Worm (Caenorhabditis elegans) whole organism, L4 larva: ENCODE measurements around the gene Y39A1A.18.

Experiments used
- D1046.2 ChIP-seq: fragments of 200-800 bp; sonication (Bioruptor generic); IDR thresholded peaks from 2 replicates; pipeline ENCODE4 v1.3.6; 2022; ENCODE audit warnings: missing genetic modification characterization, missing compliant biosample characterization
- F49E8.2 ChIP-seq: sonication (generic microtip); optimal IDR thresholded peaks from 2 replicates; lab custom pipeline; 2016; ENCODE audit warnings: missing compliant biosample characterization, mild to moderate bottlenecking, missing genetic modification characterization, borderline replicate concordance
- T26A8.4 ChIP-seq: fragments of 200-800 bp; sonication (Bioruptor generic); IDR thresholded peaks from 2 replicates; pipeline ENCODE4 v1.3.6; 2022; ENCODE audit warnings: missing genetic modification characterization, missing compliant biosample characterization
- Y5F2A.4 ChIP-seq: fragments of 200-800 bp; sonication (Bioruptor generic); optimal IDR thresholded peaks from 2 replicates; lab custom pipeline; 2018; ENCODE audit warnings: mild to moderate bottlenecking, missing genetic modification characterization, missing compliant biosample characterization
- Y75B8A.6 ChIP-seq: fragments of 200-800 bp; sonication (Bioruptor generic); IDR thresholded peaks from 2 replicates; pipeline ENCODE4 v1.3.6; 2022; ENCODE audit warnings: missing genetic modification reagents, missing genetic modification characterization, missing compliant biosample characterization
- aha-1 ChIP-seq: fragments of 150-350 bp; peaks from one replicate; lab custom pipeline; 2014; ENCODE audit warnings: missing biosample characterization, missing genetic modification characterization
- ceh-82 ChIP-seq: sonication (generic microtip); optimal IDR thresholded peaks from 2 replicates; lab custom pipeline; 2017; ENCODE audit warnings: missing biosample characterization, missing genetic modification characterization
- cey-2 ChIP-seq: sonication (generic microtip); optimal IDR thresholded peaks from 3 replicates; lab custom pipeline; 2017; ENCODE audit warnings: missing genetic modification characterization, mild to moderate bottlenecking, missing compliant biosample characterization, antibody characterized with exemption, borderline replicate concordance; ENCODE audit not compliant: insufficient read depth
- ctbp-1 ChIP-seq: fragments of 200-800 bp; sonication (Bioruptor generic); IDR thresholded peaks from 2 replicates; pipeline ENCODE4 v1.3.6; 2022; ENCODE audit warnings: missing genetic modification reagents, missing genetic modification characterization, missing compliant biosample characterization
- daf-16 ChIP-seq, 3 experiments: sonication (generic microtip); optimal IDR thresholded peaks; 2 replicates each; lab custom pipeline; 2016 to 2017; ENCODE audit warnings: missing genetic modification characterization in 3 of 3, missing genetic modification reagents in 3 of 3, mild to moderate bottlenecking in 2 of 3, missing compliant biosample characterization in 2 of 3, missing biosample characterization in 1 of 3, moderate library complexity in 1 of 3
- egl-27 ChIP-seq: sonication (generic microtip); optimal IDR thresholded peaks from 3 replicates; lab custom pipeline; 2017; ENCODE audit warnings: missing biosample characterization, missing genetic modification reagents, missing genetic modification characterization
- egl-43 ChIP-seq: fragments of 200-800 bp; sonication (Bioruptor generic); IDR thresholded peaks from 2 replicates; pipeline ENCODE4 v1.3.6; 2022; ENCODE audit warnings: missing genetic modification reagents, missing genetic modification characterization, missing compliant biosample characterization
- fos-1 ChIP-seq: fragments of 150-350 bp; optimal IDR thresholded peaks from 2 replicates; lab custom pipeline; 2014; ENCODE audit warnings: missing biosample characterization, missing genetic modification characterization
- gei-8 ChIP-seq: fragments of 200-800 bp; sonication (Bioruptor generic); optimal IDR thresholded peaks from 2 replicates; lab custom pipeline; 2018; ENCODE audit warnings: mild to moderate bottlenecking, missing genetic modification characterization, missing compliant biosample characterization
- hif-1 ChIP-seq, 2 experiments: sonication (generic microtip); optimal IDR thresholded peaks; 2 replicates each; lab custom pipeline; 2016 to 2017; ENCODE audit warnings: missing compliant biosample characterization in 2 of 2, missing genetic modification characterization in 2 of 2, missing genetic modification reagents in 2 of 2, missing genotype in 2 of 2, mild to moderate bottlenecking in 1 of 2
- hlh-30 ChIP-seq: sonication (generic microtip); optimal IDR thresholded peaks from 2 replicates; lab custom pipeline; 2017; ENCODE audit warnings: antibody characterized with exemption, mild to moderate bottlenecking, missing genetic modification characterization, missing compliant biosample characterization; ENCODE audit not compliant: insufficient read depth
- hmg-1.1 ChIP-seq: fragments of 200-800 bp; sonication (Bioruptor generic); IDR thresholded peaks from 2 replicates; pipeline ENCODE4 v1.3.6; 2022; ENCODE audit warnings: missing genetic modification reagents, missing genetic modification characterization, missing compliant biosample characterization
- lim-7 ChIP-seq: fragments of 200-800 bp; sonication (Bioruptor generic); IDR thresholded peaks from 2 replicates; pipeline ENCODE4 v1.3.6; 2022; ENCODE audit warnings: missing genetic modification characterization, missing compliant biosample characterization
- lin-15B ChIP-seq: fragments of 150-350 bp; sonication (generic microtip); optimal IDR thresholded peaks from 3 replicates; lab custom pipeline; 2014; ENCODE audit warnings: missing biosample characterization, missing genetic modification characterization
- lin-38 ChIP-seq: fragments of 200-800 bp; sonication (Bioruptor generic); IDR thresholded peaks from 2 replicates; pipeline ENCODE4 v1.3.6; 2022; ENCODE audit warnings: missing genetic modification reagents, missing genetic modification characterization, missing compliant biosample characterization
- lin-39 ChIP-seq: fragments of 150-350 bp; optimal IDR thresholded peaks from 2 replicates; lab custom pipeline; 2014; ENCODE audit warnings: missing biosample characterization, missing genetic modification reagents, missing genetic modification characterization
- lir-3 ChIP-seq: sonication (generic microtip); optimal IDR thresholded peaks from 2 replicates; lab custom pipeline; 2016; ENCODE audit warnings: mild to moderate bottlenecking, missing genetic modification characterization, missing compliant biosample characterization
- lsy-2 ChIP-seq, 2 experiments: fragments of 150-350 bp in 1 of 2; sonication (generic microtip) in 1 of 2; optimal IDR thresholded peaks; 2 replicates each; lab custom pipeline; 2014 to 2017; ENCODE audit warnings: missing biosample characterization in 2 of 2, missing genetic modification characterization in 2 of 2
- madf-5 ChIP-seq, 2 experiments: fragments of 200-800 bp; sonication (Bioruptor generic); IDR thresholded peaks; 2 replicates each; pipeline ENCODE4 v1.3.6; 2022; ENCODE audit warnings: missing compliant biosample characterization in 2 of 2, missing genetic modification characterization in 2 of 2
- mdt-29 ChIP-seq: fragments of 200-800 bp; sonication (Bioruptor generic); IDR thresholded peaks from 2 replicates; pipeline ENCODE4 v1.3.6; 2022; ENCODE audit warnings: missing genetic modification reagents, missing genetic modification characterization, missing compliant biosample characterization
- mep-1 ChIP-seq: fragments of 150-350 bp; sonication (generic microtip); optimal IDR thresholded peaks from 3 replicates; lab custom pipeline; 2014; ENCODE audit warnings: missing biosample characterization, missing genetic modification characterization
- nhr-111 ChIP-seq: fragments of 200-800 bp; sonication (Bioruptor generic); optimal IDR thresholded peaks from 2 replicates; lab custom pipeline; 2018; ENCODE audit warnings: mild to moderate bottlenecking, missing genetic modification characterization, missing compliant biosample characterization
- nhr-25 ChIP-seq: sonication (generic microtip); optimal IDR thresholded peaks from 2 replicates; lab custom pipeline; 2017; ENCODE audit warnings: missing genetic modification characterization, mild to moderate bottlenecking, missing compliant biosample characterization, antibody characterized with exemption, moderate library complexity, borderline replicate concordance; ENCODE audit not compliant: insufficient read depth
- pha-4 ChIP-seq, 2 experiments: fragments of 150-350 bp in 1 of 2; fragments of 200-800 bp in 1 of 2; sonication (Bioruptor generic) in 1 of 2; IDR thresholded peaks in 1 of 2; optimal IDR thresholded peaks in 1 of 2; 2 replicates each; pipeline versions ENCODE4 v1.3.6 to Lab custom; 2014 to 2022; ENCODE audit warnings: missing genetic modification characterization in 2 of 2, missing genetic modification reagents in 2 of 2, missing biosample characterization in 1 of 2, missing compliant biosample characterization in 1 of 2
- php-3 ChIP-seq: fragments of 200-800 bp; sonication (Bioruptor generic); IDR thresholded peaks from 2 replicates; pipeline ENCODE4 v1.3.6; 2022; ENCODE audit warnings: missing genetic modification reagents, missing genetic modification characterization, missing compliant biosample characterization
- sdz-12 ChIP-seq: fragments of 200-800 bp; sonication (Bioruptor generic); optimal IDR thresholded peaks from 2 replicates; lab custom pipeline; 2018; ENCODE audit warnings: mild to moderate bottlenecking, missing genetic modification characterization, missing compliant biosample characterization
- set-16 ChIP-seq: fragments of 200-800 bp; sonication (Bioruptor generic); IDR thresholded peaks from 2 replicates; pipeline ENCODE4 v1.3.6; 2022; ENCODE audit warnings: missing genetic modification reagents, missing genetic modification characterization, missing compliant biosample characterization
- skn-1 ChIP-seq: fragments of 150-350 bp; optimal IDR thresholded peaks from 2 replicates; lab custom pipeline; 2014; ENCODE audit warnings: missing biosample characterization, missing genetic modification characterization
- snpc-1.2 ChIP-seq: fragments of 200-800 bp; sonication (Bioruptor generic); IDR thresholded peaks from 2 replicates; pipeline ENCODE4 v1.3.6; 2022; ENCODE audit warnings: missing genetic modification reagents, missing genetic modification characterization, missing compliant biosample characterization
- snpc-4 ChIP-seq: fragments of 150-350 bp; optimal IDR thresholded peaks from 2 replicates; lab custom pipeline; 2014; ENCODE audit warnings: missing biosample characterization, missing genetic modification characterization
- tra-1 ChIP-seq: fragments of 200-800 bp; sonication (Bioruptor generic); IDR thresholded peaks from 2 replicates; pipeline ENCODE4 v1.3.6; 2022; ENCODE audit warnings: missing genetic modification reagents, missing genetic modification characterization, missing compliant biosample characterization
- unc-62 ChIP-seq, 3 experiments: fragments of 150-350 bp in 1 of 3; sonication (generic microtip); optimal IDR thresholded peaks in 2 of 3; peaks in 1 of 3; 1 replicate in 1 of 3; 2 replicates in 2 of 3; lab custom pipeline; 2014 to 2017; ENCODE audit warnings: missing biosample characterization in 3 of 3, missing genetic modification characterization in 3 of 3, missing genetic modification reagents in 3 of 3, missing genotype in 1 of 3
- vab-7 ChIP-seq: fragments of 200-800 bp; sonication (Bioruptor generic); IDR thresholded peaks from 2 replicates; pipeline ENCODE4 v1.3.6; 2022; ENCODE audit warnings: missing genetic modification reagents, missing genetic modification characterization, missing compliant biosample characterization
- zip-2 ChIP-seq: fragments of 150-350 bp; optimal IDR thresholded peaks from 2 replicates; lab custom pipeline; 2014; ENCODE audit warnings: missing biosample characterization, missing genetic modification characterization

Gene Y39A1A.18

DNA sequence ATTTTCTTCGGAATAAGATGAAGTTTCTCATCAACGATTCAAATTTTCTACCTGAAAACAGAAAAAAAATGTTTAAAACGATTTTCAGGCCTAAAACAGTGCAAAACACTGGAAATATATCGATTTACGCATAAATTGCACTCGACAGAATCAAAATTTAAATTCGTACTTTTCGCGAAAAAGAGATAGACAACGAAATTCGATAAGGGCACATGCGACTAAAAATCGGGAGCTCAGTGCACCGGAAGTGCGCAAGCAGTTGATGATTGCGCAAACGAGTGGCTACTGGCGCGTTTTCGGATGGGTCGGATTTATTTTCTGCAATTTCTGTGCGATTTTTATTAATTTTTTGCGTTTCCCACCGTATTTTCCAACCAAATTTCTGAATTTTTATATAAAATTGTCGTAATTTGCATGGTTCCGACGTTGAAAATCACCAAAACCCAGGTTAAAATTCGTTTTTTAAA lies 12.7 kb upstream of the Y39A1A.18 start, which contains the start of the genes Y39A1A.21 and Y39A1A.22 (continued):
- TF ChIP-seq hif-1 (tag; optimal IDR thresholded peaks at IDR 0.05; lab: Kevin White, UChicago), result peak in 1 of 2 experiments; percentile 60
- TF ChIP-seq pha-4 (GFP tag; IDR thresholded peaks at IDR 0.05; lab: Robert Waterston, UW), result 0 out of 2 replicates have a peak, but pooled peaks have one; percentile 45
- TF ChIP-seq pha-4 (tag; optimal IDR thresholded peaks at IDR 0.05; lab: Kevin White, UChicago), result no peak

DNA sequence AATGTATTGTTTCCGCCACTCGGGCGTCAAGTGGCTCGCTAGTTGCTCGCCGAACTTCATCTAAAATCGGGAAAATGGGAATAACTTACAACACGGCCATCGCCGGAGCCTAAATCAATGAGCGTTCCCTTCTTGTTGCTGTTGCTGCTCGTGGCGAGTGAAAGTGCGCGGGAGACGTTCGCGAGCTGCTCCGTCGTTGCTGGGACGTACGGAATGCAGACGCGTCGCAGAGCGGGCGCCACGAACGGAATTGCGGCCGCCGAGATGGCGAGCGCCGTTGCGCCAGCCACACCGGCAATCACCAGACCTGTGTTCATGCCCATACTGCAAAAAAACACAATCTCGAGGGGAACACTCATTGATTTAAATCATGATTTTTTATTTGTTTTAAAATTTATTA lies 12.2 kb upstream of the Y39A1A.18 start:
- no peak for TF ChIP-seq madf-5 (GFP tag; IDR thresholded peaks at IDR 0.05; lab: Robert Waterston, UW)
- TF ChIP-seq vab-7, result no peak
- peak; percentile 24; the same call in 1 of the 2 replicates for TF ChIP-seq lim-7 (GFP tag; lab: Robert Waterston, UW)
- no peak for TF ChIP-seq mdt-29 (GFP tag; lab: Robert Waterston, UW)
- no peak for TF ChIP-seq nhr-111 (GFP tag; lab: Kevin White, UChicago)
- TF ChIP-seq cey-2 (tag; lab: Kevin White, UChicago), result no peak
- no peak for TF ChIP-seq ceh-82 (tag; lab: Kevin White, UChicago)
- TF ChIP-seq aha-1 (tag; lab: Kevin White, UChicago), result no peak
- no peak for TF ChIP-seq lir-3
- no peak for TF ChIP-seq lsy-2 (tag; optimal IDR thresholded peaks at IDR 0.05; lab: Kevin White, UChicago)
- TF ChIP-seq lin-39 (tag; lab: Kevin White, UChicago), result no peak
- TF ChIP-seq T26A8.4 (GFP tag; lab: Robert Waterston, UW), result no peak
- 0 out of 2 replicates have a peak, but pooled peaks have one; percentile 14 for TF ChIP-seq php-3
- TF ChIP-seq lin-38, result no peak
- no peak for TF ChIP-seq fos-1 (tag; lab: Kevin White, UChicago)
- TF ChIP-seq snpc-4 (tag; lab: Kevin White, UChicago), result no peak
- TF ChIP-seq set-16, result peak; percentile 92
- no peak for TF ChIP-seq daf-16 (GFP tag; optimal IDR thresholded peaks at IDR 0.05; lab: Kevin White, UChicago)
- no peak for TF ChIP-seq daf-16 (tag; optimal IDR thresholded peaks at IDR 0.05; lab: Kevin White, UChicago)
- TF ChIP-seq ctbp-1 (GFP tag; lab: Robert Waterston, UW), result no peak
- TF ChIP-seq hlh-30 (tag; lab: Kevin White, UChicago), result no peak
- no peak for TF ChIP-seq skn-1
- TF ChIP-seq egl-43 (GFP tag; lab: Robert Waterston, UW), result 0 out of 2 replicates have a peak, but pooled peaks have one; percentile 52
- peak; percentile 26; the same call in 1 of the 2 replicates for TF ChIP-seq snpc-1.2
- TF ChIP-seq tra-1 (GFP tag; lab: Robert Waterston, UW), result 0 out of 2 replicates have a peak, but pooled peaks have one; percentile 38
- no peak for TF ChIP-seq hmg-1.1 (GFP tag; lab: Robert Waterston, UW)
- TF ChIP-seq gei-8 (GFP tag; lab: Kevin White, UChicago), result no peak
- no peak for TF ChIP-seq lin-15B (tag; lab: Kevin White, UChicago)
- no peak for TF ChIP-seq egl-27 (tag; lab: Kevin White, UChicago)
- TF ChIP-seq Y75B8A.6 (GFP tag; lab: Robert Waterston, UW), result no peak
- TF ChIP-seq mep-1, result no peak

DNA sequence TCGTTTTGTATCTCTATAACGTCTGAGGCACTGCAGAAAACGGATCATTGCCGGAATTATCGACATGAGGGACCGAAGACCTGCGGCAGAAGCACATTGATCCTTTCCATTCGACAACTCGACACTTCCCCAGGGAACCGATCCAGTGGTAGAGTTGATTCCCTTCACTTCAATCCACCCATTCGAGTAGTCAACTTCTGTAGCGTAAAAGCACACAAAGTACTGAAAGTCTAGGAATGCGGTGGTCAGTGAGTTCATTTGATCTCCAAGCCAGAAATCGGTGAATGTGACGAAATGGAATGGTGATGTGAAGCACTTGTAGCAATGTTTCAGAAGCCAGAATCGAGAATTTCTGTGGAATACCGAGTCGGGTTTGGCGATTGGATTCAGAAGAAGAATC lies 10.2 kb upstream of the Y39A1A.18 start:
- TF ChIP-seq D1046.2 (GFP tag; lab: Robert Waterston, UW) (no peak), unc-62 (GFP tag; optimal IDR thresholded peaks at IDR 0.05 in 1 of 2; lab: Kevin White, UChicago) (peak in 1 of 2 experiments; percentile 95), unc-62 (tag; optimal IDR thresholded peaks at IDR 0.05; lab: Kevin White, UChicago) (no peak)

DNA sequence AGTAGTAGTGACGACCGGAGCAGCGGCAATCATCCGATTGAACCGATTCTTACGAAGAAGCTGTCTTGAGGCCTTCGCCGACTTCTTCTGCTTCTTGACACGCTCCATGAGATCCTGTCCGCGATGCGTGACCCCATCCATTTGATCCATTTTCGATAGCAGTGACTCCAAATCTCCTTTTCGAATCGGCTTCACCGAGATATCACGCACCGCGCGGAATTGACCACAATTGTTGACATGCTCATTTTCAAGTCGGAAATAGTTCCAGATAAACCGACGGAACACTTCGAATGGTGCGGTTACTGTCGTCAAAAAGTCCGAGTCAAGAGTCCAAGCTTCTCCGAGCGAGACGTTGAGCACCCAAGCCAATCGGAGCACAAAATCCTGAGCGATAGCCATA lies 9.5 kb upstream of the Y39A1A.18 start:
- TF ChIP-seq nhr-25 (tag; lab: Kevin White, UChicago) (no peak), hif-1 (tag; optimal IDR thresholded peaks at IDR 0.05; lab: Kevin White, UChicago) (no peak), Y5F2A.4 (GFP tag; lab: Kevin White, UChicago) (no peak), sdz-12 (GFP tag; lab: Kevin White, UChicago) (no peak), F49E8.2 (no peak), aha-1 (tag; lab: Kevin White, UChicago) (peak; percentile 88), zip-2 (no peak)
